Fruit fly (Drosophila melanogaster) whole organism, embryonic: ENCODE measurements around the gene Taf10.

Experiments
- Bgb ChIP-seq: fragments of 200-800 bp; sonication (Bioruptor generic); IDR thresholded peaks from 2 replicates; pipeline ENCODE4 v1.3.6; 2022; ENCODE audit warnings: missing biosample characterization, missing genetic modification characterization; ENCODE audit not compliant: partially characterized antibody
- CG1024 ChIP-seq: fragments of 200-800 bp; sonication (Bioruptor generic); IDR thresholded peaks from 2 replicates; pipeline ENCODE4 v1.3.6; 2022; ENCODE audit warnings: missing biosample characterization, missing genetic modification characterization
- CG10431 ChIP-seq: fragments of 200-800 bp; sonication (Bioruptor generic); optimal IDR thresholded peaks from 3 replicates; lab custom pipeline; 2018; ENCODE audit warnings: missing biosample characterization, mild to moderate bottlenecking, missing genetic modification characterization
- CG11696 ChIP-seq: fragments of 200-800 bp; sonication (Bioruptor generic); IDR thresholded peaks from 2 replicates; pipeline ENCODE4 v1.3.6; 2022; ENCODE audit warnings: missing biosample characterization, missing genetic modification characterization
- CG1602 ChIP-seq: fragments of 200-800 bp; sonication (Bioruptor generic); optimal IDR thresholded peaks from 3 replicates; lab custom pipeline; 2016; ENCODE audit warnings: missing biosample characterization, missing genetic modification characterization
- CG16779 ChIP-seq: fragments of 200-800 bp; sonication (Bioruptor generic); IDR thresholded peaks from 2 replicates; pipeline ENCODE4 v1.3.6; 2022; ENCODE audit warnings: missing biosample characterization, missing genetic modification characterization
- CG17568 ChIP-seq: fragments of 200-800 bp; sonication (Bioruptor generic); optimal IDR thresholded peaks from 2 replicates; lab custom pipeline; 2018; ENCODE audit warnings: missing biosample characterization, mild to moderate bottlenecking, missing genetic modification characterization, moderate library complexity
- CG30403 ChIP-seq: fragments of 200-800 bp; sonication (Bioruptor generic); optimal IDR thresholded peaks from 3 replicates; lab custom pipeline; 2016; ENCODE audit warnings: missing biosample characterization, missing genetic modification characterization
- CG31388 ChIP-seq: fragments of 200-800 bp; sonication (Bioruptor generic); optimal IDR thresholded peaks from 2 replicates; lab custom pipeline; 2016; ENCODE audit warnings: missing biosample characterization, missing genetic modification characterization
- CG3163 ChIP-seq: fragments of 200-800 bp; sonication (Bioruptor generic); optimal IDR thresholded peaks from 3 replicates; lab custom pipeline; 2016; ENCODE audit warnings: missing biosample characterization, missing genetic modification characterization
- CG4282 ChIP-seq: fragments of 200-800 bp; sonication (Bioruptor generic); optimal IDR thresholded peaks from 2 replicates; lab custom pipeline; 2016; ENCODE audit warnings: missing biosample characterization, missing genetic modification characterization
- Camta ChIP-seq: fragments of 200-800 bp; sonication (Bioruptor generic); optimal IDR thresholded peaks from 2 replicates; lab custom pipeline; 2016; ENCODE audit warnings: missing biosample characterization, missing genetic modification characterization
- D ChIP-seq, 2 experiments: fragments of 200-800 bp in 1 of 2; fragments of >200 bp in 1 of 2; sonication (Bioruptor generic) in 1 of 2; optimal IDR thresholded peaks; 2 replicates in 1 of 2; 3 replicates in 1 of 2; lab custom pipeline; 2017; ENCODE audit warnings: mild to moderate bottlenecking in 1 of 2, missing biosample characterization in 1 of 2, missing genetic modification characterization in 1 of 2, missing genetic modification reagents in 1 of 2
- Dbx ChIP-seq: fragments of 200-800 bp; sonication (Bioruptor generic); IDR thresholded peaks from 3 replicates; pipeline ENCODE4 v1.3.6; 2022; ENCODE audit warnings: missing biosample characterization, missing genetic modification characterization
- Dfd ChIP-seq, 2 experiments: fragments of >200 bp; optimal IDR thresholded peaks; 2 replicates each; lab custom pipeline; 2017; ENCODE audit warnings: missing biosample characterization in 2 of 2, missing genetic modification characterization in 2 of 2
- Dref ChIP-seq: fragments of 200-800 bp; sonication (Bioruptor generic); IDR thresholded peaks from 2 replicates; pipeline ENCODE4 v1.3.6; 2022; ENCODE audit warnings: missing biosample characterization, missing genetic modification characterization
- Jarid2 ChIP-seq: fragments of 200-800 bp; sonication (Bioruptor generic); optimal IDR thresholded peaks from 3 replicates; lab custom pipeline; 2017; ENCODE audit warnings: mild to moderate bottlenecking, missing biosample characterization, missing genetic modification reagents, missing genetic modification characterization
- Max ChIP-seq: fragments of 200-800 bp; sonication (Bioruptor generic); optimal IDR thresholded peaks from 2 replicates; lab custom pipeline; 2016; ENCODE audit warnings: missing biosample characterization, mild to moderate bottlenecking, missing genetic modification characterization
- Opbp ChIP-seq: fragments of 200-800 bp; sonication (Bioruptor generic); IDR thresholded peaks from 3 replicates; pipeline ENCODE4 v1.3.6; 2022; ENCODE audit warnings: missing biosample characterization, missing genetic modification characterization; ENCODE audit not compliant: partially characterized antibody
- Side ChIP-seq: fragments of 200-800 bp; sonication (Bioruptor generic); optimal IDR thresholded peaks from 2 replicates; lab custom pipeline; 2016; ENCODE audit warnings: missing biosample characterization, missing genetic modification characterization
- Ssrp ChIP-seq: fragments of 200-800 bp; sonication (Bioruptor generic); optimal IDR thresholded peaks from 2 replicates; lab custom pipeline; 2018; ENCODE audit warnings: missing biosample characterization, mild to moderate bottlenecking, missing genetic modification characterization, moderate library complexity
- Tbp ChIP-seq: fragments of >200 bp; optimal IDR thresholded peaks from 2 replicates; lab custom pipeline; 2018; ENCODE audit warnings: missing biosample characterization, missing genetic modification characterization
- ap ChIP-seq: fragments of 200-800 bp; sonication (Bioruptor generic); IDR thresholded peaks from 2 replicates; pipeline ENCODE4 v1.3.6; 2022; ENCODE audit warnings: missing biosample characterization, missing genetic modification characterization
- bcd ChIP-seq: fragments of 200-800 bp; sonication (Bioruptor generic); optimal IDR thresholded peaks from 2 replicates; lab custom pipeline; 2017; ENCODE audit warnings: missing biosample characterization, mild to moderate bottlenecking, missing genetic modification characterization
- bsh ChIP-seq, 2 experiments: fragments of 200-800 bp; sonication (Bioruptor generic); optimal IDR thresholded peaks; 2 replicates each; lab custom pipeline; 2017 to 2018; ENCODE audit warnings: mild to moderate bottlenecking in 2 of 2, missing biosample characterization in 2 of 2, missing genetic modification characterization in 2 of 2, moderate library complexity in 1 of 2
- en ChIP-seq: fragments of 200-800 bp; sonication (Bioruptor generic); optimal IDR thresholded peaks from 2 replicates; lab custom pipeline; 2016; ENCODE audit warnings: missing biosample characterization, missing genetic modification characterization
- fd96Cb ChIP-seq: fragments of 200-800 bp; sonication (Bioruptor generic); optimal IDR thresholded peaks from 2 replicates; lab custom pipeline; 2018; ENCODE audit warnings: missing biosample characterization, mild to moderate bottlenecking, missing genetic modification characterization, moderate library complexity
- grn ChIP-seq: fragments of 200-800 bp; sonication (Bioruptor generic); optimal IDR thresholded peaks from 3 replicates; lab custom pipeline; 2017; ENCODE audit warnings: missing biosample characterization, missing genetic modification characterization
- ham ChIP-seq: fragments of 200-800 bp; sonication (Bioruptor generic); IDR thresholded peaks from 2 replicates; pipeline ENCODE4 v1.3.6; 2022; ENCODE audit warnings: missing biosample characterization, missing genetic modification characterization
- kni ChIP-seq: fragments of 200-800 bp; sonication (Bioruptor generic); optimal IDR thresholded peaks from 3 replicates; lab custom pipeline; 2017; ENCODE audit warnings: mild to moderate bottlenecking, missing biosample characterization, missing genetic modification reagents, missing genetic modification characterization
- mam ChIP-seq: fragments of 200-800 bp; sonication (Bioruptor generic); optimal IDR thresholded peaks from 3 replicates; lab custom pipeline; 2016; ENCODE audit warnings: missing biosample characterization, missing genetic modification characterization
- mld ChIP-seq: fragments of 200-800 bp; sonication (Bioruptor generic); IDR thresholded peaks from 3 replicates; pipeline ENCODE4 v1.3.6; 2022; ENCODE audit warnings: missing biosample characterization, missing genetic modification characterization; ENCODE audit not compliant: partially characterized antibody
- nerfin-1 ChIP-seq: fragments of 200-800 bp; sonication (Bioruptor generic); optimal IDR thresholded peaks from 3 replicates; lab custom pipeline; 2019; ENCODE audit warnings: missing biosample characterization, mild to moderate bottlenecking, missing genetic modification characterization, moderate library complexity
- phol ChIP-seq: fragments of 200-800 bp; sonication (Bioruptor generic); optimal IDR thresholded peaks from 3 replicates; lab custom pipeline; 2018; ENCODE audit warnings: missing biosample characterization, mild to moderate bottlenecking, missing genetic modification characterization, moderate library complexity
- prd ChIP-seq, 3 experiments: fragments of >200 bp in 2 of 3; fragments of 200-800 bp in 1 of 3; sonication (Bioruptor generic) in 1 of 3; optimal IDR thresholded peaks in 2 of 3; IDR thresholded peaks in 1 of 3; 2 replicates in 2 of 3; 3 replicates in 1 of 3; pipeline versions ENCODE4 v1.3.6 to Lab custom; 2017 to 2022; ENCODE audit warnings: missing biosample characterization in 1 of 3, missing genetic modification characterization in 1 of 3
- psq ChIP-seq: fragments of 200-800 bp; sonication (Bioruptor generic); optimal IDR thresholded peaks from 2 replicates; lab custom pipeline; 2017; ENCODE audit warnings: missing biosample characterization, missing genetic modification characterization
- pzg ChIP-seq: fragments of 200-800 bp; sonication (Bioruptor generic); optimal IDR thresholded peaks from 3 replicates; lab custom pipeline; 2018; ENCODE audit warnings: missing biosample characterization, mild to moderate bottlenecking, missing genetic modification characterization, moderate library complexity
- ro ChIP-seq: fragments of 200-800 bp; sonication (Bioruptor generic); IDR thresholded peaks from 2 replicates; pipeline ENCODE4 v1.3.6; 2022; ENCODE audit warnings: missing biosample characterization, missing genetic modification characterization
- run ChIP-seq: fragments of 200-800 bp; sonication (Bioruptor generic); optimal IDR thresholded peaks from 3 replicates; lab custom pipeline; 2018; ENCODE audit warnings: missing biosample characterization, mild to moderate bottlenecking, missing genetic modification characterization
- sens ChIP-seq: fragments of 200-800 bp; sonication (Bioruptor generic); peaks from one replicate; lab custom pipeline; 2016; ENCODE audit warnings: missing biosample characterization, missing genetic modification characterization
- slbo ChIP-seq: fragments of 200-800 bp; sonication (Bioruptor generic); IDR thresholded peaks from 2 replicates; pipeline ENCODE4 v1.3.6; 2022; ENCODE audit warnings: missing biosample characterization, missing genetic modification characterization
- slou ChIP-seq: fragments of 200-800 bp; sonication (Bioruptor generic); optimal IDR thresholded peaks from 3 replicates; lab custom pipeline; 2016; ENCODE audit warnings: missing biosample characterization, missing genetic modification characterization
- so ChIP-seq: fragments of 200-800 bp; sonication (Bioruptor generic); IDR thresholded peaks from 3 replicates; pipeline ENCODE4 v1.3.6; 2022; ENCODE audit warnings: missing biosample characterization, missing genetic modification characterization
- stc ChIP-seq: fragments of 200-800 bp; sonication (Bioruptor generic); IDR thresholded peaks from 2 replicates; pipeline ENCODE4 v1.3.6; 2022; ENCODE audit warnings: missing biosample characterization, missing genetic modification characterization
- sug ChIP-seq: fragments of 200-800 bp; optimal IDR thresholded peaks from 2 replicates; lab custom pipeline; 2019; ENCODE audit warnings: missing biosample characterization, mild to moderate bottlenecking, missing genetic modification characterization, moderate library complexity
- unpg ChIP-seq: fragments of 200-800 bp; sonication (Bioruptor generic); optimal IDR thresholded peaks from 3 replicates; lab custom pipeline; 2018; ENCODE audit warnings: missing biosample characterization, mild to moderate bottlenecking, missing genetic modification characterization, moderate library complexity
- wdn ChIP-seq: fragments of 200-800 bp; sonication (Bioruptor generic); IDR thresholded peaks from 2 replicates; pipeline ENCODE4 v1.3.6; 2022; ENCODE audit warnings: missing biosample characterization, missing genetic modification characterization
- zen ChIP-seq: fragments of 200-800 bp; sonication (Bioruptor generic); optimal IDR thresholded peaks from 3 replicates; lab custom pipeline; 2018; ENCODE audit warnings: missing biosample characterization, mild to moderate bottlenecking, missing genetic modification characterization, moderate library complexity
- zfh2 ChIP-seq: fragments of 200-800 bp; sonication (Bioruptor generic); optimal IDR thresholded peaks from 2 replicates; lab custom pipeline; 2016; ENCODE audit warnings: missing biosample characterization, missing genetic modification characterization

Taf10 gene

dm6 chr2L:2748480-2749143, 19.1 kb upstream of the Taf10 start (continued):
- TF ChIP-seq Ssrp (tag; lab: Kevin White, UChicago) (peak; percentile 86), psq (GFP tag; lab: Kevin White, UChicago) (peak; percentile 66), ro (GFP tag; lab: Robert Waterston, UW) (peak; percentile 49; the same call in 1 of the 2 replicates), CG17568 (GFP tag; lab: Kevin White, UChicago) (no peak), prd (optimal IDR thresholded peaks at IDR 0.05; lab: Kevin White, UChicago) (no peak), prd (GFP tag; IDR thresholded peaks at IDR 0.05; lab: Robert Waterston, UW) (peak; percentile 90), Side (peak; percentile 84), Opbp (GFP tag; lab: Robert Waterston, UW) (peak; percentile 63), phol (peak; percentile 86), slou (GFP tag; lab: Kevin White, UChicago) (peak; percentile 90), run (tag; lab: Kevin White, UChicago) (peak; percentile 67), stc (GFP tag; lab: Robert Waterston, UW) (peak; percentile 78; the same call in 1 of the 2 replicates), bcd (GFP tag; lab: Kevin White, UChicago) (peak; percentile 88), wdn (GFP tag; lab: Robert Waterston, UW) (peak; percentile 76), CG31388 (peak; percentile 41), Dref (GFP tag; lab: Robert Waterston, UW) (peak; percentile 54), Dfd (GFP tag; optimal IDR thresholded peaks at IDR 0.05; lab: Kevin White, UChicago) (no peak), zfh2 (GFP tag; lab: Kevin White, UChicago) (peak; percentile 92), CG3163 (GFP tag; lab: Kevin White, UChicago) (peak; percentile 60), ham (GFP tag; lab: Robert Waterston, UW) (peak; percentile 58; the same call in 1 of the 2 replicates), CG10431 (peak; percentile 71), nerfin-1 (tag; lab: Kevin White, UChicago) (peak; percentile 60), fd96Cb (tag; lab: Kevin White, UChicago) (peak; percentile 72), slbo (GFP tag; lab: Robert Waterston, UW) (peak; percentile 94), CG30403 (peak; percentile 90), so (GFP tag; lab: Robert Waterston, UW) (peak; percentile 86), CG1602 (GFP tag; lab: Kevin White, UChicago) (peak; percentile 80), CG1024 (GFP tag; lab: Robert Waterston, UW) (peak; percentile 68), CG16779 (GFP tag; lab: Robert Waterston, UW) (peak; percentile 81), Max (GFP tag; lab: Kevin White, UChicago) (peak; percentile 81), Bgb (GFP tag; lab: Robert Waterston, UW) (peak; percentile 34; the same call in 1 of the 2 replicates), Camta (GFP tag; lab: Kevin White, UChicago) (peak; percentile 70), unpg (peak; percentile 81), mld (no peak), zen (peak; percentile 68), Tbp (GFP tag; lab: Kevin White, UChicago) (no peak), CG11696 (GFP tag; lab: Robert Waterston, UW) (no peak), CG4282 (GFP tag; lab: Kevin White, UChicago) (peak; percentile 78), Dbx (GFP tag; lab: Robert Waterston, UW) (peak; percentile 94), sens (peak; percentile 91), sug (peak; percentile 89), D (optimal IDR thresholded peaks at IDR 0.05; lab: Kevin White, UChicago) (no peak), D (GFP tag; optimal IDR thresholded peaks at IDR 0.05; lab: Kevin White, UChicago) (peak; percentile 61), en (GFP tag; lab: Kevin White, UChicago) (peak; percentile 51), Jarid2 (peak; percentile 45), mam (peak; percentile 90), pzg (GFP tag; lab: Kevin White, UChicago) (peak; percentile 93), ap (peak; percentile 64; the same call in 1 of the 2 replicates), bsh (GFP tag; optimal IDR thresholded peaks at IDR 0.05; lab: Kevin White, UChicago) (peak; percentile 42 to 77), kni (GFP tag; lab: Kevin White, UChicago) (peak; percentile 55), grn (GFP tag; lab: Kevin White, UChicago) (no peak)
